Worm (Caenorhabditis elegans): Measurements from ENCODE around the gene Y24D9A.6.

Gene Y24D9A.6

ce11 chrIV:4400350-4401326, at the start of gene Y24D9A.6:
Gene Y24D9A.6, minus strand, starts transcription at chrIV:4400400.
- TF ChIP-seq nhr-80 (tag; optimal IDR thresholded peaks at IDR 0.05) (peak; percentile 1), hlh-26 (GFP tag; conservative IDR thresholded peaks at IDR 0.05) (no peak), somi-1 (GFP tag; optimal IDR thresholded peaks at IDR 0.05) (peak; percentile 84), nhr-90 (tag; optimal IDR thresholded peaks at IDR 0.05) (no peak), egrh-3 (GFP tag; IDR thresholded peaks at IDR 0.05) (peak; percentile 33; the same call in 1 of the 2 replicates), cebp-1 (GFP tag; IDR thresholded peaks at IDR 0.05) (no peak), cebp-1 (tag; optimal IDR thresholded peaks at IDR 0.05) (peak; percentile 43), Y53G8AR.9 (GFP tag; conservative IDR thresholded peaks at IDR 0.05) (0 out of 2 replicates have a peak, but pooled peaks have one; percentile 31), lin-35 (GFP tag; optimal IDR thresholded peaks at IDR 0.05) (peak in 1 of 3 experiments; percentile 19), ztf-6 (GFP tag; IDR thresholded peaks at IDR 0.05) (no peak), ztf-22 (GFP tag; optimal IDR thresholded peaks at IDR 0.05) (no peak), C06A6.2 (GFP tag; conservative IDR thresholded peaks at IDR 0.05) (peak; percentile 73), attf-3 (GFP tag; conservative IDR thresholded peaks at IDR 0.05) (no peak), lin-40 (tag; optimal IDR thresholded peaks at IDR 0.05) (peak; percentile 73), pbrm-1 (GFP tag; IDR thresholded peaks at IDR 0.05) (0 out of 2 replicates have a peak, but pooled peaks have one; percentile 30), ztf-26 (tag; optimal IDR thresholded peaks at IDR 0.05) (peak; percentile 91), K12H6.12 (tag; optimal IDR thresholded peaks at IDR 0.05) (no peak), ceh-58 (GFP tag; IDR thresholded peaks at IDR 0.05) (no peak), hmg-1.2 (GFP tag; IDR thresholded peaks at IDR 0.05) (peak; percentile 63), lin-26 (GFP tag; IDR thresholded peaks at IDR 0.05) (0 out of 2 replicates have a peak, but pooled peaks have one; percentile 33), B0336.3 (GFP tag; IDR thresholded peaks at IDR 0.05) (peak; percentile 45; the same call in 1 of the 2 replicates), zfh-2 (GFP tag; conservative IDR thresholded peaks at IDR 0.05) (peak; percentile 58), T26A5.8 (tag; optimal IDR thresholded peaks at IDR 0.05) (no peak), chd-7 (tag; optimal IDR thresholded peaks at IDR 0.05) (peak; percentile 60), mcd-1 (GFP tag; IDR thresholded peaks at IDR 0.05) (peak; percentile 60), athp-1 (tag; optimal IDR thresholded peaks at IDR 0.05) (peak; percentile 26), madf-6 (GFP tag; IDR thresholded peaks at IDR 0.05) (peak; percentile 19; the same call in 1 of the 2 replicates), sdz-38 (tag; optimal IDR thresholded peaks at IDR 0.05) (no peak), ceh-27 (GFP tag; optimal IDR thresholded peaks at IDR 0.05) (peak; percentile 68)

DNA sequence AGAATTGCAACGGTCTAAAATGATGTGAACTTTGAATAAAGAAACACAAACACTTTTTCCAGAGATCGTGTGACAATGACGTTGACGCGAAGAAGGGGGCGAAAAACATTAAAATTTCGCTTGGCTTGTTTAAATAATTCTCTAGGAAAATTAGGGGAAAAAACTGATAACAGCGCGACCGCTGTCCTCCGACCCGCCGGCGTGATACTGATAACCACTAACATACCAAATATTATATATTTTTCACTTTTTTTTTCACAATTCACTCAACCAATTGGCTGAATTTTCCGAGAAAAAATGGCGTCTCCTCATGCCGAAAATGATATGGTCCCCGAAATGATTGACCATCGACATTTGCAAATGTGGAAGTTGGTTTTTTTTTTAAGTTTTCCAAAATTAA, 49.6 kb upstream of the Y24D9A.6 start:
- peak; percentile 75 for TF ChIP-seq repo-1 (tag; optimal IDR thresholded peaks at IDR 0.05)
- peak; percentile 39 for TF ChIP-seq F33H1.4 (GFP tag; IDR thresholded peaks at IDR 0.05)
- peak; percentile 49 for TF ChIP-seq atf-7 (tag; optimal IDR thresholded peaks at IDR 0.05)
- TF ChIP-seq zim-3 (tag; optimal IDR thresholded peaks at IDR 0.05) = no peak
- no peak for TF ChIP-seq ccch-3 (GFP tag; optimal IDR thresholded peaks at IDR 0.05)
- no peak for TF ChIP-seq nfya-1 (tag; optimal IDR thresholded peaks at IDR 0.05; ENCODE audit: borderline replicate concordance, insufficient read depth)
- TF ChIP-seq Y67H2A.10 (GFP tag; conservative IDR thresholded peaks at IDR 0.05) = no peak
- TF ChIP-seq attf-3 (GFP tag; conservative IDR thresholded peaks at IDR 0.05) = 0 out of 2 replicates have a peak, but pooled peaks have one; percentile 9
- TF ChIP-seq lsy-27 (tag; optimal IDR thresholded peaks at IDR 0.05; ENCODE audit: borderline replicate concordance, insufficient read depth) = no peak
- peak; percentile 70; the same call in 1 of the 2 replicates for TF ChIP-seq Y95B8A.8 (GFP tag; IDR thresholded peaks at IDR 0.05)
- no peak for TF ChIP-seq hlh-12 (tag; optimal IDR thresholded peaks at IDR 0.05)
- TF ChIP-seq T26A5.8 (tag; optimal IDR thresholded peaks at IDR 0.05) = no peak
- no peak; the same call in 1 of the 2 replicates for TF ChIP-seq dox-1 (GFP tag; IDR thresholded peaks at IDR 0.05)
- TF ChIP-seq lsl-1 (GFP tag; optimal IDR thresholded peaks at IDR 0.05) = no peak
- no peak for TF ChIP-seq let-526 (GFP tag; IDR thresholded peaks at IDR 0.05)
- TF ChIP-seq F39B2.1 (GFP tag; IDR thresholded peaks at IDR 0.05) = no peak
- TF ChIP-seq ztf-18 (tag; optimal IDR thresholded peaks at IDR 0.05) = peak; percentile 40
- TF ChIP-seq ZK185.1 (tag; optimal IDR thresholded peaks at IDR 0.05; ENCODE audit: poor library complexity, severe bottlenecking) = peak; percentile 72
- TF ChIP-seq lin-40 (tag; optimal IDR thresholded peaks at IDR 0.05) = peak; percentile 52
- no peak for TF ChIP-seq tbx-9 (tag; optimal IDR thresholded peaks at IDR 0.05; ENCODE audit: borderline replicate concordance)
